Worm (Caenorhabditis elegans) whole organism, L4 larva: ENCODE measurements around the gene C06A12.8.

Experiments
- D1046.2 ChIP-seq: fragments of 200-800 bp; sonication (Bioruptor generic); IDR thresholded peaks from 2 replicates; pipeline ENCODE4 v1.3.6; 2022; ENCODE audit warnings: missing genetic modification characterization, missing compliant biosample characterization
- ama-1 ChIP-seq: fragments of 150-350 bp; optimal IDR thresholded peaks from 2 replicates; lab custom pipeline; 2014; ENCODE audit warnings: inconsistent platforms, mixed read lengths
- daf-19 ChIP-seq: fragments of 200-800 bp; sonication (Bioruptor generic); conservative IDR thresholded peaks from 2 replicates; pipeline ENCODE4 v1.3.6; 2022; ENCODE audit warnings: missing genetic modification characterization, missing compliant biosample characterization
- dpl-1 ChIP-seq: fragments of 150-350 bp; optimal IDR thresholded peaks from 2 replicates; lab custom pipeline; 2014; ENCODE audit warnings: missing biosample characterization, missing genetic modification reagents, missing genetic modification characterization
- nhr-76 ChIP-seq: fragments of 150-350 bp; optimal IDR thresholded peaks from 2 replicates; lab custom pipeline; 2014; ENCODE audit warnings: missing biosample characterization, missing genetic modification characterization
- nhr-77 ChIP-seq: fragments of 150-350 bp; optimal IDR thresholded peaks from 2 replicates; lab custom pipeline; 2014; ENCODE audit warnings: missing biosample characterization, missing genetic modification characterization
- pqm-1 ChIP-seq: sonication (generic microtip); optimal IDR thresholded peaks from 2 replicates; lab custom pipeline; 2017; ENCODE audit warnings: missing biosample characterization, missing genetic modification characterization
- skn-1 ChIP-seq: fragments of 150-350 bp; optimal IDR thresholded peaks from 2 replicates; lab custom pipeline; 2014; ENCODE audit warnings: missing biosample characterization, missing genetic modification characterization

- TF ChIP-seq nhr-77 (tag; lab: Kevin White, UChicago) (no peak), daf-19 (GFP tag; lab: Robert Waterston, UW) (no peak), pqm-1 (tag; lab: Kevin White, UChicago) (no peak), skn-1 (tag; lab: Kevin White, UChicago) (no peak), nhr-76 (no peak), dpl-1 (GFP tag; lab: Kevin White, UChicago) (no peak), D1046.2 (GFP tag; lab: Robert Waterston, UW) (no peak), ama-1 (lab: Kevin White, UChicago) (no peak)
These were observed 30.7 kb downstream of the C06A12.8 start for ce11 chrIV:17467825-17468224.
